Fruit fly (Drosophila melanogaster) whole organism, adult: ENCODE data around the gene Alp11.

Experiments
- CG5204 ChIP-seq: fragments of 200-800 bp; sonication (Bioruptor generic); optimal IDR thresholded peaks from 2 replicates; lab custom pipeline; 2016; ENCODE audit warnings: missing biosample characterization, missing genetic modification characterization
- Crg-1 ChIP-seq: fragments of 200-800 bp; sonication (Bioruptor generic); optimal IDR thresholded peaks from 2 replicates; lab custom pipeline; 2016; ENCODE audit warnings: missing biosample characterization, missing genetic modification characterization
- bab1 ChIP-seq: fragments of 200-800 bp; sonication (Bioruptor generic); optimal IDR thresholded peaks from 3 replicates; lab custom pipeline; 2019; ENCODE audit warnings: missing biosample characterization, mild to moderate bottlenecking, missing genetic modification characterization, moderate library complexity

- TF ChIP-seq CG5204 (GFP tag; lab: Kevin White, UChicago) (no peak), bab1 (GFP tag; lab: Kevin White, UChicago) (peak; percentile 86), Crg-1 (GFP tag; lab: Kevin White, UChicago) (no peak)
Observed at dm6 chrX:15579579-15579978, 8.0 kb upstream of the Alp11 start.
